Worm (Caenorhabditis elegans): ENCODE measurements around the gene acp-4.

Gene acp-4

DNA sequence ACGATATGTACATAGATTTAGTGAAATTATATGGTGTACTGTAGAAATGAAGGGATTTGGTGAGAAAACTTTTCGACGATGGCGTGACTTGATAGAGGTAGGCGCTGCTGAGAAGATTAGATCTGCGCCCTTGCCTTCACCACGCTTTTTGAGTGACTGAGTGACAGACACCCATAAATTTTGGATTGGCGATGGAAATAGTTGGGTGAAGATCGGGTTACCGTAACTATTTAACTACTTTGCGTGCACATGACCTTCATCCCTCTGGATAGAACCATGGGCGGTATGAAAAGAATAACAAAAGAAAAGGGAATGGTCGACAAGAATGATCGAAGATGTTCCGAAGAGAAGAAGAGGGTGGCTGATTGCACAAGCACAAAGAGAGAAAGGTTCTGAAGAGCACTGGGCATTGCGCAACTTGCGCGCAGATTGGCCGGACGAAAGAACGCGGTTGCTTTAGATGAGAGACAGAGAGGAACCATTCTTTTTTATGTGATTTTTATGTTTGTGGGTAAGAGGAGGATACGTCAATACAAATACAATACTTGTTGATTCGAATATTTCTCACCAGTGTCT lies 19.4 kb downstream of the acp-4 start:
- TF ChIP-seq mes-2 (tag; optimal IDR thresholded peaks at IDR 0.05; ENCODE audit: poor library complexity, severe bottlenecking) (no peak), unc-130 (GFP tag; optimal IDR thresholded peaks at IDR 0.05) (no peak), lin-15B (tag; optimal IDR thresholded peaks at IDR 0.05) (no peak), ZK546.5 (tag; optimal IDR thresholded peaks at IDR 0.05) (no peak), unc-62 (GFP tag; optimal IDR thresholded peaks at IDR 0.05 in 1 of 2) (peak in 1 of 2 experiments; percentile 5), unc-62 (tag; optimal IDR thresholded peaks at IDR 0.05) (no peak)

DNA sequence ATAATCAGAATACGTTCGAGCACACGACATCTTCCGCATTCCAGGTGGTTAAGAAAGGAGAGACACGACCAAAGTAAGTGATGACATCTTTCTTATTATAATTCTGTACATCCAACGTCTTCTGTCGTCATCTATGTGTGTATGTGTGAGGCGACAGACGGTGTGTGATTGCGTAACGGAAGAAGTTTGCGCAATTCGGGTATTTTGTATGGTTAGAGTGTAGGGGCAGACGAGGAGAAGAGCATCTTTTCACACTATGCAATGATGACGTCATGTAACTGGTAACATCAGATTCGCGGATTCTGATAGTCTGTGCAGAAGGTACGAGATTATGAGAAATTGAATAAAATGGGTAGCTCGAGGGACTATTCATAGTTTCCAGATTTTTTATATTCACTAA lies 19.9 kb downstream of the acp-4 start:
- TF ChIP-seq nhr-28 (tag; optimal IDR thresholded peaks at IDR 0.05) (no peak), skn-1 (tag; optimal IDR thresholded peaks at IDR 0.05) (no peak), mdl-1 (tag; optimal IDR thresholded peaks at IDR 0.05) (no peak), daf-8 (GFP tag; IDR thresholded peaks at IDR 0.05) (no peak), unc-62 (GFP tag; optimal IDR thresholded peaks at IDR 0.05 in 1 of 2) (no peak), unc-62 (tag; optimal IDR thresholded peaks at IDR 0.05) (no peak), F26F4.8 (GFP tag; conservative IDR thresholded peaks at IDR 0.05) (no peak)

DNA sequence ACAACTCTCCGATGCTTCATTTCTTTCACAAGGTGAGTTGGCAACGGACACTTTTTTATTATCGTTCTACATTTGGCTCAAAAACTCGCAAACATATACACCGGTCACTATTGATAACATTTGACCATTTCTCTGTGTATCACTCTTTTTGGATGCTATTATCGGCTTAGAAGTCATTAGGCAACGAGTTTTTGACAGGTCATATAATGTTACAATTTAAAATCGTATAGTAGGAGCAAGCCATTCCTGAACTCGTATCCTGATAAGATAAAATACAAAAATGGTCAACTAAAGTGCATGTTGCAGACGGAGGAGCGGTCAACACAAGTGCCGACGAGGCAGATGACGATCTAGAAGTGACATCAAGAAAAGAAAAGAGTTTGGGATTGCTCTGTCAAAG lies 22.0 kb downstream of the acp-4 start:
- TF ChIP-seq ceh-82 (tag; optimal IDR thresholded peaks at IDR 0.05) = no peak
- TF ChIP-seq hlh-11 (tag; optimal IDR thresholded peaks at IDR 0.05) = peak; percentile 88
- TF ChIP-seq nhr-28 (tag; optimal IDR thresholded peaks at IDR 0.05) = peak; percentile 45
- TF ChIP-seq ceh-62 (tag; optimal IDR thresholded peaks at IDR 0.05) = no peak
- peak; percentile 70 for TF ChIP-seq dve-1 (tag; optimal IDR thresholded peaks at IDR 0.05; ENCODE audit: insufficient read depth)
- TF ChIP-seq daf-16 (GFP tag; optimal IDR thresholded peaks at IDR 0.05) = no peak
- TF ChIP-seq daf-16 (tag; optimal IDR thresholded peaks at IDR 0.05) = peak; percentile 94
- no peak for TF ChIP-seq hlh-30 (tag; optimal IDR thresholded peaks at IDR 0.05; ENCODE audit: insufficient read depth)
- TF ChIP-seq nhr-102 (tag; optimal IDR thresholded peaks at IDR 0.05) = peak; percentile 32
- TF ChIP-seq php-3 (GFP tag; IDR thresholded peaks at IDR 0.05) = peak; percentile 82

DNA sequence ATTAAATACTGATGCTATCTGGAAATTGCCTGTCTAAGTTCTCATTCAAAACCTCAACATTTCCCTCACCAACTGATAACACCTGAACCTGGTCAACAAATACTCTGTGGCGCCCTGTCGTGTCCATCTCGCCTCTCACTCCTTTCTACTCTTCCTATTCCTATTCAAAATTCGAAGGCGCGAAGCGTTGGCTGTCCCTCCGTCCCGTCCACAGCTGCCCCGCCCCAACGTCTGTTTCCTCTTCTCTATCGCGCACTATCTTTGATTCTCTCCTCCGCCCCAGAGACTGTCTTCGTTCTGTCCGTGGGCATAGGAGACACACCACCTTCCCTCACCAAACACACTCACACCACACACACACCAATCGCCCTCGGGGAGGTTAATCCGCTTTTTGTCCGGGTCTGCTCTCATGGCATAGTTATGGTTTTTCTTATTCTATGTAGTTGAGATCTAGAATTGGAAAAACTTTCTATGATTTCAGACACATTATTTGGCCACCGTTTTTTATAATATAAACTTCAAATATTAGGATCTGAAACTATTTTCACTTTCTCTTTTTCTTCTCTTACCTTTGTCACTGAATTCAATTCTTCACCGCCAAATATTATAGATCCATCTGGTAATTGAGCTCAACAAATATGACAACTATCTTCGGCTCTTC lies 22.7 kb downstream of the acp-4 start, which contains the start of gene efl-3:
efl-3 (plus strand) TSS at position 611 of the 661 bp plus-strand sequence.
- 0 out of 2 replicates have a peak, but pooled peaks have one; percentile 23 for TF ChIP-seq php-3 (GFP tag; IDR thresholded peaks at IDR 0.05)
- TF ChIP-seq unc-62 (GFP tag; optimal IDR thresholded peaks at IDR 0.05 in 1 of 2) = peak in 1 of 2 experiments; percentile 27
- TF ChIP-seq unc-62 (tag; optimal IDR thresholded peaks at IDR 0.05) = no peak
- 0 out of 2 replicates have a peak, but pooled peaks have one; percentile 25 for TF ChIP-seq set-16 (GFP tag; IDR thresholded peaks at IDR 0.05)
- TF ChIP-seq daf-12 (tag; optimal IDR thresholded peaks at IDR 0.05) = no peak
- TF ChIP-seq nhr-48 (tag; optimal IDR thresholded peaks at IDR 0.05) = no peak
- no peak for TF ChIP-seq nhr-76 (tag; optimal IDR thresholded peaks at IDR 0.05)
- no peak for TF ChIP-seq ceh-62 (tag; optimal IDR thresholded peaks at IDR 0.05)
- TF ChIP-seq nhr-111 (GFP tag; optimal IDR thresholded peaks at IDR 0.05) = no peak
- no peak for TF ChIP-seq lin-38 (GFP tag; IDR thresholded peaks at IDR 0.05)
- TF ChIP-seq ceh-44 (GFP tag; IDR thresholded peaks at IDR 0.05) = no peak
- TF ChIP-seq dve-1 (tag; optimal IDR thresholded peaks at IDR 0.05; ENCODE audit: insufficient read depth) = peak; percentile 42
- TF ChIP-seq pqm-1 (tag; optimal IDR thresholded peaks at IDR 0.05) = peak; percentile 21
- TF ChIP-seq mxl-2 (GFP tag; conservative IDR thresholded peaks at IDR 0.05) = no peak
- TF ChIP-seq hlh-11 (tag; optimal IDR thresholded peaks at IDR 0.05) = peak; percentile 75
- no peak for TF ChIP-seq ceh-28 (tag; optimal IDR thresholded peaks at IDR 0.05)
- no peak for TF ChIP-seq nhr-41 (GFP tag; IDR thresholded peaks at IDR 0.05)
- TF ChIP-seq mdt-29 (GFP tag; IDR thresholded peaks at IDR 0.05) = no peak
- no peak for TF ChIP-seq vab-7 (GFP tag; IDR thresholded peaks at IDR 0.05)
- TF ChIP-seq nhr-77 (tag; optimal IDR thresholded peaks at IDR 0.05) = no peak
- no peak for TF ChIP-seq F44E2.7 (GFP tag; IDR thresholded peaks at IDR 0.05)
- TF ChIP-seq ztf-7 (tag; optimal IDR thresholded peaks at IDR 0.05) = no peak
- TF ChIP-seq lin-13 (GFP tag; optimal IDR thresholded peaks at IDR 0.05) = no peak
- peak; percentile 20 for TF ChIP-seq nhr-28 (tag; optimal IDR thresholded peaks at IDR 0.05)
- no peak for TF ChIP-seq ama-1 (optimal IDR thresholded peaks at IDR 0.05)
- TF ChIP-seq daf-16 (GFP tag; optimal IDR thresholded peaks at IDR 0.05) = no peak
- TF ChIP-seq daf-16 (tag; optimal IDR thresholded peaks at IDR 0.05) = peak; percentile 77
- TF ChIP-seq spr-1 (tag; optimal IDR thresholded peaks at IDR 0.05) = no peak
- TF ChIP-seq mdl-1 (tag; optimal IDR thresholded peaks at IDR 0.05) = no peak
- no peak for TF ChIP-seq ces-1 (GFP tag; optimal IDR thresholded peaks at IDR 0.05)
